Fruit fly (Drosophila melanogaster): Measurements from ENCODE around the gene CG4537.
A peak's percentile ranks its signal among the peaks of the same experiment; 100 is the strongest.

DNA sequence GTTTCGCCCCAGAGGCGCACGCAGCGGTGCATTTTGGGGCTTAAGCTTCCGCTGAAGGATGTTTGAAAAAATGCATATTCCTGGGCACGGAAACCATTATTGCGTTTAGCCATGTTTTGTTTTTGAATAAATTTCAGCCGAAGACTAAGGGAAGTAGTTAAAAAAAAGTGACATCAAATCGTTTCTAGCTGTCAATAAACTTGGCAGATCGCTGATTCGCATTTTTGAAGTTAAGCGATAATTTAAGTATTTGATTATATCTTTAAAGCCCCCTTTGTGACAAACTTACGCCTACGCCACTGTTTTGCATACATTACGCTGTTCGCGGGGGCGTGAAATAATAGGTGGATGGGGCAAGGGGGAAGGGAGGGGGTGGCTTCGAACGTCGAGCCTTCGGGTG, 26.3 kb upstream of the CG4537 start:
- no peak for TF ChIP-seq OdsH (GFP tag; optimal IDR thresholded peaks at IDR 0.05)
- TF ChIP-seq foxo (GFP tag; optimal IDR thresholded peaks at IDR 0.05): peak in 1 of 2 experiments; percentile 35
- peak; percentile 12 for TF ChIP-seq ey (GFP tag; optimal IDR thresholded peaks at IDR 0.05)
- no peak for TF ChIP-seq sage (GFP tag; optimal IDR thresholded peaks at IDR 0.05)
- no peak for TF ChIP-seq N (GFP tag; optimal IDR thresholded peaks at IDR 0.05)
- no peak for TF ChIP-seq h (GFP tag; optimal IDR thresholded peaks at IDR 0.05)
- TF ChIP-seq usp (GFP tag; optimal IDR thresholded peaks at IDR 0.05): no peak
- no peak for TF ChIP-seq woc (GFP tag; optimal IDR thresholded peaks at IDR 0.05)
- no peak for TF ChIP-seq Abd-B (GFP tag; optimal IDR thresholded peaks at IDR 0.05)
- no peak for TF ChIP-seq brk (GFP tag; optimal IDR thresholded peaks at IDR 0.05)
